Worm (Caenorhabditis elegans) whole organism, L1 larva: ENCODE data around the gene F11E6.4.
A peak's percentile ranks its signal among the peaks of the same experiment; 100 is the strongest.

Experiments used
- C16A3.4 ChIP-seq: fragments of 150-350 bp; optimal IDR thresholded peaks from 2 replicates; lab custom pipeline; 2014; ENCODE audit warnings: missing biosample characterization, missing genetic modification characterization
- F16B12.6 ChIP-seq: fragments of 150-350 bp; optimal IDR thresholded peaks from 2 replicates; lab custom pipeline; 2014; ENCODE audit warnings: missing biosample characterization, missing genetic modification characterization
- Y116A8C.19 ChIP-seq: sonication (generic microtip); optimal IDR thresholded peaks from 2 replicates; lab custom pipeline; 2016; ENCODE audit warnings: missing compliant biosample characterization, missing genetic modification characterization, borderline replicate concordance
- aha-1 ChIP-seq: fragments of 150-350 bp; optimal IDR thresholded peaks from 2 replicates; lab custom pipeline; 2014; ENCODE audit warnings: missing biosample characterization, missing genetic modification characterization
- aly-2 ChIP-seq: fragments of 150-350 bp; optimal IDR thresholded peaks from 2 replicates; lab custom pipeline; 2014; ENCODE audit warnings: missing biosample characterization, missing genetic modification characterization
- blmp-1 ChIP-seq: fragments of 150-350 bp; optimal IDR thresholded peaks from 2 replicates; lab custom pipeline; 2014; ENCODE audit warnings: missing biosample characterization, missing genetic modification characterization
- ceh-88 ChIP-seq: fragments of 200-800 bp; sonication (Bioruptor generic); IDR thresholded peaks from 2 replicates; pipeline ENCODE4 v1.3.6; 2022; ENCODE audit warnings: missing genetic modification characterization, missing compliant biosample characterization
- dsc-1 ChIP-seq: sonication (generic microtip); optimal IDR thresholded peaks from 2 replicates; lab custom pipeline; 2016; ENCODE audit warnings: mild to moderate bottlenecking, missing genetic modification characterization, missing compliant biosample characterization
- efl-1 ChIP-seq, 4 experiments: fragments of 150-350 bp; optimal IDR thresholded peaks in 3 of 4; peaks in 1 of 4; 1 replicate in 1 of 4; 2 replicates in 3 of 4; lab custom pipeline; 2014; ENCODE audit warnings: missing biosample characterization in 2 of 4, missing genetic modification characterization in 2 of 4, missing genetic modification reagents in 2 of 4
- egl-27 ChIP-seq, 2 experiments: fragments of 150-350 bp in 1 of 2; sonication (generic microtip); optimal IDR thresholded peaks; 3 replicates each; lab custom pipeline; 2017 to 2018; ENCODE audit warnings: missing biosample characterization in 2 of 2, missing genetic modification characterization in 2 of 2, missing genetic modification reagents in 2 of 2
- elt-2 ChIP-seq: sonication (generic microtip); optimal IDR thresholded peaks from 2 replicates; lab custom pipeline; 2016; ENCODE audit warnings: missing genetic modification characterization, mild to moderate bottlenecking, inconsistent platforms, missing compliant biosample characterization, missing genetic modification reagents
- ets-5 ChIP-seq: fragments of 200-800 bp; sonication (Bioruptor generic); IDR thresholded peaks from 2 replicates; pipeline ENCODE4 v1.3.6; 2022; ENCODE audit warnings: missing genetic modification characterization, missing compliant biosample characterization
- fkh-10 ChIP-seq: sonication (generic microtip); optimal IDR thresholded peaks from 2 replicates; lab custom pipeline; 2017; ENCODE audit warnings: missing biosample characterization, missing genetic modification reagents, missing genetic modification characterization
- grh-1 ChIP-seq: fragments of 200-800 bp; sonication (Bioruptor generic); IDR thresholded peaks from 2 replicates; pipeline ENCODE4 v1.3.6; 2022; ENCODE audit warnings: missing genetic modification reagents, missing genetic modification characterization, missing compliant biosample characterization
- hpl-2 ChIP-seq: fragments of 150-350 bp; optimal IDR thresholded peaks from 2 replicates; lab custom pipeline; 2014; ENCODE audit warnings: missing biosample characterization, missing genetic modification reagents, missing genetic modification characterization
- lin-14 ChIP-seq: fragments of 200-800 bp; sonication (Bioruptor generic); optimal IDR thresholded peaks from 2 replicates; lab custom pipeline; 2018; ENCODE audit warnings: mild to moderate bottlenecking, missing genetic modification characterization, moderate library complexity, missing compliant biosample characterization
- lin-35 ChIP-seq, 2 experiments: fragments of 150-350 bp; optimal IDR thresholded peaks; 2 replicates each; lab custom pipeline; 2014; ENCODE audit warnings: missing biosample characterization in 2 of 2, missing genetic modification characterization in 2 of 2, missing genetic modification reagents in 2 of 2
- lin-39 ChIP-seq: fragments of 150-350 bp; optimal IDR thresholded peaks from 2 replicates; lab custom pipeline; 2014; ENCODE audit warnings: missing biosample characterization, missing genetic modification reagents, missing genetic modification characterization
- lir-3 ChIP-seq: sonication (generic microtip); optimal IDR thresholded peaks from 2 replicates; lab custom pipeline; 2016; ENCODE audit warnings: mild to moderate bottlenecking, missing genetic modification characterization, moderate library complexity, missing compliant biosample characterization; ENCODE audit not compliant: poor library complexity
- mab-9 ChIP-seq: fragments of 200-800 bp; sonication (Bioruptor generic); IDR thresholded peaks from 2 replicates; pipeline ENCODE4 v1.3.6; 2022; ENCODE audit warnings: missing genetic modification reagents, missing genetic modification characterization, missing compliant biosample characterization
- mep-1 ChIP-seq: fragments of 150-350 bp; optimal IDR thresholded peaks from 2 replicates; lab custom pipeline; 2014; ENCODE audit warnings: missing biosample characterization, missing genetic modification characterization
- nhr-12 ChIP-seq: sonication (generic microtip); optimal IDR thresholded peaks from 2 replicates; lab custom pipeline; 2017; ENCODE audit warnings: missing biosample characterization, missing genetic modification characterization
- nhr-20 ChIP-seq: sonication (generic microtip); optimal IDR thresholded peaks from 2 replicates; lab custom pipeline; 2016; ENCODE audit warnings: mild to moderate bottlenecking, missing genetic modification characterization, missing compliant biosample characterization
- nhr-47 ChIP-seq: sonication (generic microtip); optimal IDR thresholded peaks from 2 replicates; lab custom pipeline; 2016; ENCODE audit warnings: mild to moderate bottlenecking, missing genetic modification characterization, moderate library complexity, missing compliant biosample characterization
- nhr-71 ChIP-seq: sonication (generic microtip); optimal IDR thresholded peaks from 2 replicates; lab custom pipeline; 2016; ENCODE audit warnings: mild to moderate bottlenecking, missing genetic modification characterization, moderate library complexity, missing compliant biosample characterization
- nhr-85 ChIP-seq: sonication (generic microtip); peaks from one replicate; lab custom pipeline; 2016; ENCODE audit warnings: missing genetic modification characterization, inconsistent platforms, missing compliant biosample characterization
- pax-3 ChIP-seq: fragments of 200-800 bp; sonication (Bioruptor generic); optimal IDR thresholded peaks from 2 replicates; lab custom pipeline; 2018; ENCODE audit warnings: mild to moderate bottlenecking, missing genetic modification characterization, moderate library complexity, missing compliant biosample characterization
- pqm-1 ChIP-seq: sonication (generic microtip); optimal IDR thresholded peaks from 3 replicates; lab custom pipeline; 2017; ENCODE audit warnings: missing biosample characterization, missing genetic modification characterization
- skn-1 ChIP-seq: fragments of 150-350 bp; optimal IDR thresholded peaks from 2 replicates; lab custom pipeline; 2014; ENCODE audit warnings: missing biosample characterization, missing genetic modification characterization
- snpc-4 ChIP-seq: fragments of 150-350 bp; optimal IDR thresholded peaks from 2 replicates; lab custom pipeline; 2014; ENCODE audit warnings: missing biosample characterization, missing genetic modification characterization
- sup-37 ChIP-seq: fragments of 200-800 bp; sonication (Bioruptor generic); optimal IDR thresholded peaks from 2 replicates; lab custom pipeline; 2018; ENCODE audit warnings: mild to moderate bottlenecking, missing genetic modification characterization, missing compliant biosample characterization
- swsn-7 ChIP-seq: sonication (generic microtip); optimal IDR thresholded peaks from 2 replicates; lab custom pipeline; 2016; ENCODE audit warnings: missing genetic modification characterization, missing compliant biosample characterization
- unc-30 ChIP-seq: sonication (generic microtip); optimal IDR thresholded peaks from 2 replicates; lab custom pipeline; 2017; ENCODE audit warnings: missing biosample characterization, missing genetic modification characterization
- unc-62 ChIP-seq: fragments of 150-350 bp; optimal IDR thresholded peaks from 2 replicates; lab custom pipeline; 2014; ENCODE audit warnings: missing biosample characterization, missing genetic modification reagents, missing genetic modification characterization
- unc-86 ChIP-seq: sonication (generic microtip); optimal IDR thresholded peaks from 2 replicates; lab custom pipeline; 2016; ENCODE audit warnings: missing genetic modification characterization, missing compliant biosample characterization
- unc-98 ChIP-seq: fragments of 200-800 bp; sonication (Bioruptor generic); IDR thresholded peaks from 2 replicates; pipeline ENCODE4 v1.3.6; 2022; ENCODE audit warnings: missing genetic modification characterization, missing compliant biosample characterization
- ztf-4 ChIP-seq: fragments of 150-350 bp; optimal IDR thresholded peaks from 2 replicates; lab custom pipeline; 2014; ENCODE audit warnings: missing biosample characterization, missing genetic modification characterization

The F11E6.4 gene

ce11 chrIV:17471870-17472459 lies 1.8 kb upstream of the F11E6.4 start, which contains the start of gene epic-1 (continued):
- peak; percentile 27 for TF ChIP-seq nhr-20 (tag; lab: Kevin White, UChicago)
- no peak for TF ChIP-seq lir-3 (tag; lab: Kevin White, UChicago)
- no peak for TF ChIP-seq C16A3.4 (tag; lab: Kevin White, UChicago)
- peak; percentile 93 for TF ChIP-seq nhr-85 (tag; lab: Kevin White, UChicago)
- no peak for TF ChIP-seq pax-3 (tag; lab: Kevin White, UChicago)
- TF ChIP-seq lin-14 (GFP tag; lab: Kevin White, UChicago): peak; percentile 82
- TF ChIP-seq egl-27 (tag; optimal IDR thresholded peaks at IDR 0.05; lab: Kevin White, UChicago): no peak
- no peak for TF ChIP-seq ztf-4 (tag; lab: Kevin White, UChicago)
- TF ChIP-seq hpl-2 (GFP tag; lab: Kevin White, UChicago): no peak
- TF ChIP-seq ceh-88 (GFP tag; lab: Robert Waterston, UW): no peak
- no peak for TF ChIP-seq unc-98 (GFP tag; lab: Robert Waterston, UW)
- peak; percentile 95 for TF ChIP-seq blmp-1 (tag; lab: Kevin White, UChicago)

ce11 chrIV:17467825-17468224 lies 2.3 kb downstream of the F11E6.4 start:
- TF ChIP-seq ets-5 (GFP tag; lab: Robert Waterston, UW) (no peak), lin-14 (GFP tag; lab: Kevin White, UChicago) (peak; percentile 42), skn-1 (tag; lab: Kevin White, UChicago) (peak; percentile 14), efl-1 (optimal IDR thresholded peaks at IDR 0.05; lab: Kevin White, UChicago) (peak; percentile 6), efl-1 (GFP tag; optimal IDR thresholded peaks at IDR 0.05 in 1 of 2; lab: Kevin White, UChicago) (no peak)
- TF ChIP-seq, all 84 proteins: peak for 3

ce11 chrIV:17467325-17467724 lies 2.8 kb downstream of the F11E6.4 start, which contains the start of gene elo-2:
Gene elo-2 (minus strand): TSS chrIV:17467408.
- no peak for TF ChIP-seq efl-1 (optimal IDR thresholded peaks at IDR 0.05; lab: Kevin White, UChicago)
- peak in 1 of 2 experiments; percentile 68 for TF ChIP-seq efl-1 (GFP tag; optimal IDR thresholded peaks at IDR 0.05 in 1 of 2; lab: Kevin White, UChicago)
- TF ChIP-seq unc-86 (tag; lab: Kevin White, UChicago): no peak
- no peak for TF ChIP-seq swsn-7 (tag; lab: Kevin White, UChicago)
- peak; percentile 92 for TF ChIP-seq elt-2 (tag; lab: Kevin White, UChicago)
- TF ChIP-seq lin-35 (GFP tag; optimal IDR thresholded peaks at IDR 0.05; lab: Kevin White, UChicago): peak in 1 of 2 experiments; percentile 18

- TF ChIP-seq F16B12.6 (tag; lab: Kevin White, UChicago): no peak
Observed at ce11 chrIV:17465886-17466285, 4.3 kb downstream of the F11E6.4 start, which contains the start of gene F11E6.6. Gene F11E6.6 (minus strand): TSS chrIV:17465986.

- TF ChIP-seq nhr-47 (tag; lab: Kevin White, UChicago): peak; percentile 9
- no peak for TF ChIP-seq ets-5 (GFP tag; lab: Robert Waterston, UW)
- no peak for TF ChIP-seq lin-39
- no peak for TF ChIP-seq mab-9
- TF ChIP-seq hpl-2 (GFP tag; lab: Kevin White, UChicago): no peak
- no peak for TF ChIP-seq unc-62 (GFP tag; lab: Kevin White, UChicago)
- no peak for TF ChIP-seq unc-30 (tag; lab: Kevin White, UChicago)
- no peak for TF ChIP-seq nhr-12 (tag; lab: Kevin White, UChicago)
- TF ChIP-seq pax-3 (tag; lab: Kevin White, UChicago): peak; percentile 64
- TF ChIP-seq nhr-71 (tag; lab: Kevin White, UChicago): no peak
- TF ChIP-seq F16B12.6 (tag; lab: Kevin White, UChicago): no peak
- no peak for TF ChIP-seq fkh-10 (GFP tag; lab: Kevin White, UChicago)
- TF ChIP-seq aly-2 (tag; lab: Kevin White, UChicago): no peak
- TF ChIP-seq pqm-1 (tag; lab: Kevin White, UChicago): no peak
- TF ChIP-seq mep-1 (tag; lab: Kevin White, UChicago): no peak
- TF ChIP-seq C16A3.4 (tag; lab: Kevin White, UChicago): no peak
- no peak for TF ChIP-seq snpc-4 (tag; lab: Kevin White, UChicago)
- TF ChIP-seq Y116A8C.19: no peak
- no peak for TF ChIP-seq lin-14 (GFP tag; lab: Kevin White, UChicago)
- TF ChIP-seq grh-1 (GFP tag; lab: Robert Waterston, UW): no peak
- TF ChIP-seq aha-1 (tag; lab: Kevin White, UChicago): no peak
- no peak for TF ChIP-seq sup-37
- TF ChIP-seq dsc-1 (tag; lab: Kevin White, UChicago): peak; percentile 79
Observed at ce11 chrIV:17463108-17463608, 7.0 kb downstream of the F11E6.4 start, which contains the start of gene F11E6.10. Gene F11E6.10 (minus strand): TSS chrIV:17463158.
